Worm (Caenorhabditis elegans): ENCODE results near the gene F09E5.14.

The F09E5.14 gene

DNA sequence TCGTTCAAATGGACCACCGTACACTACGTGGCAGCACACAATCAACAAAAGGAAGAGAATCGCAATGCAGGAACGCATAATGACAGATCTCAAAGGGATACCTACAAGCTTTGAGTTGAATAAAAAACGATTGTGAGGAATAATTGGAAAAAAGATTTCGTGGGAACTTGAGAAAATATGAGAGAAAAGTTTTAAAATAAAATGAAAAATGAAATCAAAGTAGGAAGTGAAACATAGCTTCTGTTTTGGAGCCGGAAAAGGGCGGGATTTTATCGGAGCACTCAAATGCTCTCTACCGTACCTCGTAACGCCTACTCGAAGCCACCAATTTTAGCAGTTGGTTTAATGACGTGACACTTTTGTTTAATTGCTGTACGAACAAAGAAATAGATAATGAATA is at the start of gene F09E5.14:
F09E5.14 (minus strand) TSS at position 101 of the 400 bp plus-strand sequence.
- no peak for TF ChIP-seq ztf-11 (tag; optimal IDR thresholded peaks at IDR 0.05)
- no peak for TF ChIP-seq ZK546.5 (tag; optimal IDR thresholded peaks at IDR 0.05)
- no peak for TF ChIP-seq lin-11 (tag; optimal IDR thresholded peaks at IDR 0.05)
- TF ChIP-seq nhr-23 (tag; optimal IDR thresholded peaks at IDR 0.05), result no peak
- TF ChIP-seq zag-1 (tag; optimal IDR thresholded peaks at IDR 0.05), result no peak
- no peak for TF ChIP-seq peb-1 (tag; optimal IDR thresholded peaks at IDR 0.05)
- TF ChIP-seq nhr-12 (tag; optimal IDR thresholded peaks at IDR 0.05), result no peak
- no peak for TF ChIP-seq alr-1 (tag; optimal IDR thresholded peaks at IDR 0.05)
- no peak for TF ChIP-seq crh-2 (tag; optimal IDR thresholded peaks at IDR 0.05)

DNA sequence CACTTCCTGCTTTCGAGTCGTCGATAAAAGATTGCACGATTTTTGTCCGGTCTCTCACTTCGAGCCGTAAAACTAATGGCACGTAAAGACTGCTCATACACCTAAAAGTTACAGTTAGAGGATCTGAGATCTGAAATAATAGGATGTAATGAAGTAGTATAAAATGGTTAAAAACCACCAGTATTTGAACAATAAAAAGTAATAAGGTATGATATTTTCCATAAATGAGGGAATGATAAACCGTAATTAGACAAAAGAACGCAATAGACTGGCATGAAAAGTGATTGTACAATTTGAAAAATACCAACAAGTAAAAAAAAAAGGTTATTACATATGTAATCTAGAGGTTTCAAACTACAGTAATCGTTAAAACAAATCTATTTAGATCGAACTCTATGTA is 48.4 kb upstream of the F09E5.14 start, which contains the start of gene brap-2:
brap-2 (minus strand) TSS at position 101 of the 400 bp plus-strand sequence.
- TF ChIP-seq ZK546.5 (tag; optimal IDR thresholded peaks at IDR 0.05) (no peak), skn-1 (tag; optimal IDR thresholded peaks at IDR 0.05) (no peak), nhr-129 (tag; optimal IDR thresholded peaks at IDR 0.05) (no peak), Y55F3AM.14 (GFP tag; optimal IDR thresholded peaks at IDR 0.05) (no peak), lin-39 (tag; optimal IDR thresholded peaks at IDR 0.05) (no peak), mbf-1 (tag; optimal IDR thresholded peaks at IDR 0.05) (no peak), nhr-11 (tag; optimal IDR thresholded peaks at IDR 0.05) (no peak), mdl-1 (tag; optimal IDR thresholded peaks at IDR 0.05) (no peak), gmeb-1 (tag; optimal IDR thresholded peaks at IDR 0.05) (no peak), nhr-77 (tag; optimal IDR thresholded peaks at IDR 0.05) (no peak), dmd-4 (tag; optimal IDR thresholded peaks at IDR 0.05) (no peak), ama-1 (optimal IDR thresholded peaks at IDR 0.05) (no peak), blmp-1 (tag; optimal IDR thresholded peaks at IDR 0.05; ENCODE audit: insufficient read depth) (no peak), aly-2 (tag; optimal IDR thresholded peaks at IDR 0.05) (no peak), ceh-16 (tag; optimal IDR thresholded peaks at IDR 0.05) (no peak)

DNA sequence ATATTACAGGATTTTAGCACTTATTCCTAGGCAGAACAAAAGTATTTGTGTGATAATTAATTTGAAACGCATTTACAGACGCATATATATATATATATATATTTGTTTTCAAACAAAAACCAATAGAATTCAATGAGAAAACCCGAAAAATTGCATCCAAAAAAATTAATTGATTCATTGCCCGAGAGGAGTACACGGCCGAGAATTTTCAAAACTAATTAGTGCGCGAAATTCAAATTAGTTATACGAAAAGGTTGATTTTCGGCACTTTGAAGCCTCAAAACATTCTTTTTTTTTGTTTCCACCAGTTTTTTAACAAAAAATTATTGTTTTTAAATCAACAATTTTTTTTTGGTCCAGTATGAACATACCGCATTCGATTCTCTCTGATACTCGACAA is 46.8 kb upstream of the F09E5.14 start:
- TF ChIP-seq aly-2 (tag; optimal IDR thresholded peaks at IDR 0.05) (no peak), alr-1 (tag; optimal IDR thresholded peaks at IDR 0.05) (no peak), peb-1 (tag; optimal IDR thresholded peaks at IDR 0.05) (no peak), mdl-1 (tag; optimal IDR thresholded peaks at IDR 0.05) (no peak), elt-3 (tag; optimal IDR thresholded peaks at IDR 0.05) (no peak), R02D3.7 (tag; optimal IDR thresholded peaks at IDR 0.05) (no peak), egl-27 (tag; optimal IDR thresholded peaks at IDR 0.05) (no peak), mab-5 (tag; optimal IDR thresholded peaks at IDR 0.05) (no peak), sma-9 (GFP tag; optimal IDR thresholded peaks at IDR 0.05) (no peak), sma-9 (tag; optimal IDR thresholded peaks at IDR 0.05) (no peak), mbf-1 (tag; optimal IDR thresholded peaks at IDR 0.05) (no peak), nhr-6 (tag; optimal IDR thresholded peaks at IDR 0.05) (no peak), lsy-2 (tag; optimal IDR thresholded peaks at IDR 0.05) (no peak), nhr-10 (tag; optimal IDR thresholded peaks at IDR 0.05) (no peak)

DNA sequence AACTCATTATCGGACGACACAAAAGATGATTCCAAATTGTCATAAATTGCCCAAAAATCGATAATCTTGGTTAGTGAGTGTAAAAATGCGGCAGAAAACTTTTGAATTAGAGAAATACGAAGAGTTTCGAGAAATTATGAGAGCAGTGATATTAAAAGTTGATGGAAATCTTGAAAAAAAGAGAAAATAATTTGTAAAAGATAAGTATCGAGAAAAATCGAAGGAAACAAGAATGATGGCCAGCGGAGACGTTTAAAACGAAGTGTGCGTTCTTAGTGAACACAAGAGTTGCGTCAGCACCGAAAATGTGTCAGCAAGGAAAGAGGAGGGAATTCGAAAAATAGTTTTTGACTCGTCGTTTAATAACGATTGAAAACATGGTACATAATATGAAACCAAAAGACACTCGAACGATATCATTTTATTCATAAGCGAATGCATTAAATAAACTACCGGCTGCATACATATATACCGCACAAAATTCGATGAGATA is 45.2 kb upstream of the F09E5.14 start, which contains the start of gene ndx-6:
ndx-6 (minus strand) TSS at position 51 of the 493 bp plus-strand sequence.
- TF ChIP-seq ztf-4 (tag; optimal IDR thresholded peaks at IDR 0.05) (peak; percentile 73), Y55F3AM.14 (GFP tag; optimal IDR thresholded peaks at IDR 0.05) (no peak), lin-39 (tag; optimal IDR thresholded peaks at IDR 0.05) (no peak), mab-5 (tag; optimal IDR thresholded peaks at IDR 0.05) (peak; percentile 84), nhr-77 (tag; optimal IDR thresholded peaks at IDR 0.05) (peak; percentile 74), nhr-129 (tag; optimal IDR thresholded peaks at IDR 0.05) (peak; percentile 92), ceh-16 (tag; optimal IDR thresholded peaks at IDR 0.05) (peak; percentile 68), ama-1 (optimal IDR thresholded peaks at IDR 0.05) (peak; percentile 62), alr-1 (tag; optimal IDR thresholded peaks at IDR 0.05) (no peak), nhr-21 (tag; optimal IDR thresholded peaks at IDR 0.05) (peak; percentile 70), fos-1 (tag; optimal IDR thresholded peaks at IDR 0.05) (peak; percentile 85), snpc-4 (tag; optimal IDR thresholded peaks at IDR 0.05) (peak; percentile 80), C34F6.9 (tag; optimal IDR thresholded peaks at IDR 0.05) (peak; percentile 88), dmd-4 (tag; optimal IDR thresholded peaks at IDR 0.05) (no peak), lin-11 (tag; optimal IDR thresholded peaks at IDR 0.05) (peak; percentile 45), nhr-6 (tag; optimal IDR thresholded peaks at IDR 0.05) (peak; percentile 79), F13H6.1 (tag; optimal IDR thresholded peaks at IDR 0.05) (peak; percentile 81), peb-1 (tag; optimal IDR thresholded peaks at IDR 0.05) (no peak), aly-2 (tag; optimal IDR thresholded peaks at IDR 0.05) (no peak), ztf-11 (tag; optimal IDR thresholded peaks at IDR 0.05) (no peak), elt-3 (tag; optimal IDR thresholded peaks at IDR 0.05) (no peak), lsy-2 (tag; optimal IDR thresholded peaks at IDR 0.05) (peak; percentile 79 to 93), unc-39 (tag; optimal IDR thresholded peaks at IDR 0.05) (no peak), egl-27 (tag; optimal IDR thresholded peaks at IDR 0.05) (peak; percentile 36), zag-1 (tag; optimal IDR thresholded peaks at IDR 0.05) (peak; percentile 35), mbf-1 (tag; optimal IDR thresholded peaks at IDR 0.05) (no peak), ztf-1 (GFP tag; conservative IDR thresholded peaks at IDR 0.05) (no peak), ceh-82 (tag; optimal IDR thresholded peaks at IDR 0.05) (no peak), sem-4 (tag; optimal IDR thresholded peaks at IDR 0.05) (peak; percentile 60), nhr-23 (tag; optimal IDR thresholded peaks at IDR 0.05) (no peak), mdl-1 (tag; optimal IDR thresholded peaks at IDR 0.05) (no peak), gmeb-1 (tag; optimal IDR thresholded peaks at IDR 0.05) (peak; percentile 98), ZK546.5 (tag; optimal IDR thresholded peaks at IDR 0.05) (no peak), lin-13 (GFP tag; optimal IDR thresholded peaks at IDR 0.05) (peak; percentile 83), crh-2 (tag; optimal IDR thresholded peaks at IDR 0.05) (peak; percentile 90), nhr-10 (tag; optimal IDR thresholded peaks at IDR 0.05) (no peak), nhr-11 (tag; optimal IDR thresholded peaks at IDR 0.05) (no peak), blmp-1 (tag; optimal IDR thresholded peaks at IDR 0.05; ENCODE audit: insufficient read depth) (peak; percentile 56), unc-55 (GFP tag; optimal IDR thresholded peaks at IDR 0.05) (peak; percentile 95)
